Fruit fly (Drosophila melanogaster): ENCODE results near the gene Patsas.

DNA sequence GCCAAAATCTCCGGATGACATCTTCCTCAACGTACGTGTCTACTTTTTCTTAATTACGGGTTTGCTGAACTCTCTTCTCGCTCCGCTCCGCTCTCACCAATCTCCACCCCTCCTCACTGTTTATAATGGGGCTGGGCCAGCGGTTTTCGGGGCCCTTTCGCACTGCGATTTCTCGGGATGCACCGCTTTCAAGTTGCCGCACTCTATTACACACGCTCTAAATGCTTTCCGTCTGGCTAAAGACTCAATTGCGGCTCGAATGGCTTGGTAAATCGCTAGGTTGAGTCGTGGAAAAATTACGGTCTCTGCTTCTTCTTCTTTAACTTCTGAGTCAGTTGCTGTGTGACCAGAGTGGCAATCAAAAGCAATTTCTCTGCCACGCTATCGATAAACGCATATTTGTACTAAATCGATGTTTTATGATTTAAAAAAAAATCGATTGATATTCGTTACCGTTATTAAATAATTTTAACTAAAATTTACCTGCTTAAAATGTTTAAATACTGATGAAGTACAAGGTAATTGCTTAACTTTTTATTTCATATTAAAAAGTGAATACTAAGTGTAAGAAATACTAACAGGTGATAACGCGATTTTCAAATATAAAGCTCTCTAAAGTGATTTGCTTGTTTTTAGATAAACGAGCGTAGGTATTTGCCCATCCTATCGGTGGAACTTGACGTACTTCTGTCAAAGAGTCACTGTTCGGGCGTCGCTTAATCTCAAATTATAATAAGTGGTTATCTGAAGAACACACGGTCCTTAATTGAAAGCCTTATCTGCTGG, 5.9 kb upstream of the Patsas start, which contains the start of the genes Rab6 and Phae1:
- TF ChIP-seq h (optimal IDR thresholded peaks at IDR 0.05) (no peak), ttk (optimal IDR thresholded peaks at IDR 0.05) (no peak), Sin3A (optimal IDR thresholded peaks at IDR 0.05) (no peak), psq (optimal IDR thresholded peaks at IDR 0.05) (no peak)
